Fruit fly (Drosophila melanogaster) whole organism, prepupa: Measurements from ENCODE around the gene Cyp9f3.

Experiments used
- CG6854 ChIP-seq: fragments of 200-800 bp; sonication (Bioruptor generic); optimal IDR thresholded peaks from 2 replicates; lab custom pipeline; 2017; ENCODE audit warnings: missing biosample characterization, mild to moderate bottlenecking, missing genetic modification characterization
- topi ChIP-seq: fragments of 200-800 bp; sonication (Bioruptor generic); optimal IDR thresholded peaks from 3 replicates; lab custom pipeline; 2016; ENCODE audit warnings: missing biosample characterization, missing genetic modification characterization

dm6 chr3R:12398620-12399247, at the start of gene Cyp9f3:
- TF ChIP-seq CG6854 (GFP tag; lab: Kevin White, UChicago) = no peak
- TF ChIP-seq topi = no peak
